Worm (Caenorhabditis elegans) whole organism, L3 larva: ENCODE results near the gene rer-1.

Experiments used
- R02D3.7 ChIP-seq: fragments of 150-350 bp; optimal IDR thresholded peaks from 2 replicates; lab custom pipeline; 2014; ENCODE audit warnings: missing biosample characterization, missing genetic modification characterization
- ZK546.5 ChIP-seq: sonication (generic microtip); optimal IDR thresholded peaks from 2 replicates; lab custom pipeline; 2017; ENCODE audit warnings: missing biosample characterization, missing genetic modification characterization
- aly-2 ChIP-seq: fragments of 150-350 bp; optimal IDR thresholded peaks from 2 replicates; lab custom pipeline; 2014; ENCODE audit warnings: missing biosample characterization, missing genetic modification characterization
- ama-1 ChIP-seq: fragments of 150-350 bp; optimal IDR thresholded peaks from 2 replicates; lab custom pipeline; 2018
- ceh-28 ChIP-seq: fragments of 150-350 bp; optimal IDR thresholded peaks from 2 replicates; lab custom pipeline; 2014; ENCODE audit warnings: missing biosample characterization, missing genetic modification reagents, missing genetic modification characterization
- daf-12 ChIP-seq: fragments of 150-350 bp; optimal IDR thresholded peaks from 2 replicates; lab custom pipeline; 2014; ENCODE audit warnings: missing biosample characterization, missing genetic modification reagents, missing genetic modification characterization
- egl-27 ChIP-seq: sonication (generic microtip); optimal IDR thresholded peaks from 4 replicates; lab custom pipeline; 2017; ENCODE audit warnings: missing biosample characterization, missing genetic modification reagents, missing genetic modification characterization
- egl-5 ChIP-seq: fragments of 150-350 bp; optimal IDR thresholded peaks from 2 replicates; lab custom pipeline; 2017; ENCODE audit warnings: missing biosample characterization, missing genetic modification reagents, missing genetic modification characterization, inconsistent platforms
- elt-1 ChIP-seq: fragments of 150-350 bp; optimal IDR thresholded peaks from 2 replicates; lab custom pipeline; 2014; ENCODE audit warnings: missing biosample characterization, missing genetic modification characterization
- elt-2 ChIP-seq: sonication (generic microtip); optimal IDR thresholded peaks from 2 replicates; lab custom pipeline; 2016; ENCODE audit warnings: missing genetic modification reagents, mild to moderate bottlenecking, missing genetic modification characterization, missing compliant biosample characterization
- elt-3 ChIP-seq, 3 experiments: fragments of 150-350 bp in 1 of 3; sonication (generic microtip) in 2 of 3; optimal IDR thresholded peaks; 2 replicates in 2 of 3; 4 replicates in 1 of 3; lab custom pipeline; 2014 to 2017; ENCODE audit warnings: missing biosample characterization in 3 of 3, missing genetic modification characterization in 3 of 3
- fkh-10 ChIP-seq: sonication (generic microtip); optimal IDR thresholded peaks from 2 replicates; lab custom pipeline; 2017; ENCODE audit warnings: missing biosample characterization, missing genetic modification reagents, missing genetic modification characterization
- fkh-2 ChIP-seq: fragments of 150-350 bp; optimal IDR thresholded peaks from 2 replicates; lab custom pipeline; 2014; ENCODE audit warnings: missing biosample characterization, missing genetic modification reagents, missing genetic modification characterization
- fos-1 ChIP-seq: fragments of 150-350 bp; optimal IDR thresholded peaks from 2 replicates; lab custom pipeline; 2014; ENCODE audit warnings: missing biosample characterization, missing genetic modification characterization
- hmg-11 ChIP-seq: sonication (generic microtip); optimal IDR thresholded peaks from 2 replicates; lab custom pipeline; 2016; ENCODE audit warnings: missing genetic modification characterization, missing compliant biosample characterization
- jun-1 ChIP-seq: fragments of 150-350 bp; optimal IDR thresholded peaks from 2 replicates; lab custom pipeline; 2014; ENCODE audit warnings: missing biosample characterization, missing genetic modification reagents, missing genetic modification characterization
- lin-39 ChIP-seq: fragments of 150-350 bp; optimal IDR thresholded peaks from 2 replicates; lab custom pipeline; 2018; ENCODE audit warnings: missing biosample characterization, missing genetic modification reagents, missing genetic modification characterization
- lsy-12 ChIP-seq: sonication (generic microtip); optimal IDR thresholded peaks from 2 replicates; lab custom pipeline; 2016; ENCODE audit warnings: mild to moderate bottlenecking, missing genetic modification characterization, missing compliant biosample characterization
- mdl-1 ChIP-seq: fragments of 150-350 bp; optimal IDR thresholded peaks from 2 replicates; lab custom pipeline; 2014; ENCODE audit warnings: missing biosample characterization, missing genetic modification characterization
- mml-1 ChIP-seq: fragments of 150-350 bp; sonication (generic microtip); optimal IDR thresholded peaks from 3 replicates; lab custom pipeline; 2014; ENCODE audit warnings: missing biosample characterization, missing genetic modification characterization
- nfya-1 ChIP-seq: sonication (generic microtip); optimal IDR thresholded peaks from 2 replicates; lab custom pipeline; 2017; ENCODE audit warnings: missing genetic modification characterization, mild to moderate bottlenecking, missing compliant biosample characterization, antibody characterized with exemption, moderate library complexity; ENCODE audit not compliant: insufficient read depth
- nhr-11 ChIP-seq: fragments of 150-350 bp; optimal IDR thresholded peaks from 2 replicates; lab custom pipeline; 2014; ENCODE audit warnings: missing biosample characterization, missing genetic modification characterization
- nhr-23 ChIP-seq: fragments of 150-350 bp; optimal IDR thresholded peaks from 2 replicates; lab custom pipeline; 2014; ENCODE audit warnings: missing biosample characterization, missing genetic modification reagents, missing genetic modification characterization
- nhr-237 ChIP-seq: fragments of 150-350 bp; optimal IDR thresholded peaks from 2 replicates; lab custom pipeline; 2014; ENCODE audit warnings: missing biosample characterization, missing genetic modification characterization
- nhr-25 ChIP-seq: sonication (generic microtip); optimal IDR thresholded peaks from 2 replicates; lab custom pipeline; 2017; ENCODE audit warnings: missing biosample characterization, missing genetic modification characterization
- nhr-28 ChIP-seq: fragments of 150-350 bp; optimal IDR thresholded peaks from 2 replicates; lab custom pipeline; 2014; ENCODE audit warnings: missing biosample characterization, missing genetic modification characterization
- nhr-43 ChIP-seq: sonication (generic microtip); optimal IDR thresholded peaks from 2 replicates; lab custom pipeline; 2016; ENCODE audit warnings: mild to moderate bottlenecking, missing genetic modification characterization, missing compliant biosample characterization; ENCODE audit not compliant: poor library complexity, severe bottlenecking
- nhr-67 ChIP-seq: fragments of 150-350 bp; optimal IDR thresholded peaks from 2 replicates; lab custom pipeline; 2014; ENCODE audit warnings: missing biosample characterization, missing genetic modification characterization
- nhr-76 ChIP-seq: fragments of 150-350 bp; sonication (generic microtip); optimal IDR thresholded peaks from 5 replicates; lab custom pipeline; 2014; ENCODE audit warnings: missing biosample characterization, missing genetic modification characterization
- nhr-77 ChIP-seq: fragments of 150-350 bp; optimal IDR thresholded peaks from 2 replicates; lab custom pipeline; 2014; ENCODE audit warnings: missing biosample characterization, missing genetic modification characterization
- pha-4 ChIP-seq: fragments of 150-350 bp; optimal IDR thresholded peaks from 2 replicates; lab custom pipeline; 2014; ENCODE audit warnings: missing biosample characterization, missing genetic modification reagents, missing genetic modification characterization
- pqm-1 ChIP-seq: fragments of 150-350 bp; optimal IDR thresholded peaks from 2 replicates; lab custom pipeline; 2017; ENCODE audit warnings: missing biosample characterization, missing genetic modification characterization, inconsistent platforms
- skn-1 ChIP-seq: fragments of 150-350 bp; optimal IDR thresholded peaks from 2 replicates; lab custom pipeline; 2014; ENCODE audit warnings: missing biosample characterization, missing genetic modification characterization
- tbx-2 ChIP-seq: sonication (generic microtip); optimal IDR thresholded peaks from 2 replicates; lab custom pipeline; 2016; ENCODE audit warnings: mild to moderate bottlenecking, missing genetic modification characterization, missing compliant biosample characterization
- ztf-4 ChIP-seq: fragments of 150-350 bp; optimal IDR thresholded peaks from 2 replicates; lab custom pipeline; 2014; ENCODE audit warnings: missing biosample characterization, missing genetic modification characterization

Gene rer-1

ce11 chrII:8789828-8790558, 21.2 kb upstream of the rer-1 start, which contains the start of gene F07H5.13:
Gene F07H5.13, plus strand, starts transcription at chrII:8790557.
- TF ChIP-seq hmg-11 = no peak
- TF ChIP-seq nhr-237 = no peak
- TF ChIP-seq daf-12 = no peak
- TF ChIP-seq egl-27 = no peak
- TF ChIP-seq elt-3 (tag; optimal IDR thresholded peaks at IDR 0.05; lab: Kevin White, UChicago) = no peak
- peak; percentile 48 for TF ChIP-seq elt-2 (tag; lab: Kevin White, UChicago)
- TF ChIP-seq nhr-77 = peak; percentile 17
- peak; percentile 30 for TF ChIP-seq pha-4
- TF ChIP-seq pqm-1 (tag; lab: Kevin White, UChicago) = no peak
- TF ChIP-seq R02D3.7 (tag; lab: Kevin White, UChicago) = no peak
- no peak for TF ChIP-seq mml-1 (tag; lab: Kevin White, UChicago)
- peak; percentile 17 for TF ChIP-seq nhr-23 (tag; lab: Kevin White, UChicago)
- TF ChIP-seq nhr-11 (tag; lab: Kevin White, UChicago) = no peak
- no peak for TF ChIP-seq fkh-2 (tag; lab: Kevin White, UChicago)
- TF ChIP-seq tbx-2 (tag; lab: Kevin White, UChicago) = peak; percentile 52
- peak; percentile 70 for TF ChIP-seq lsy-12 (tag; lab: Kevin White, UChicago)
- no peak for TF ChIP-seq jun-1 (tag; lab: Kevin White, UChicago)
- peak; percentile 2 for TF ChIP-seq elt-1 (tag; lab: Kevin White, UChicago)
- no peak for TF ChIP-seq egl-5 (tag; lab: Kevin White, UChicago)
- TF ChIP-seq fos-1 (tag; lab: Kevin White, UChicago) = no peak
- TF ChIP-seq fkh-10 (GFP tag; lab: Kevin White, UChicago) = no peak
- TF ChIP-seq nhr-28 = no peak
- peak; percentile 94 for TF ChIP-seq ama-1 (lab: Kevin White, UChicago)
- TF ChIP-seq nhr-25 (tag; lab: Kevin White, UChicago) = peak; percentile 58
- TF ChIP-seq ztf-4 (tag; lab: Kevin White, UChicago) = peak; percentile 71
- peak; percentile 87 for TF ChIP-seq nhr-43
- TF ChIP-seq nhr-67 = no peak

DNA sequence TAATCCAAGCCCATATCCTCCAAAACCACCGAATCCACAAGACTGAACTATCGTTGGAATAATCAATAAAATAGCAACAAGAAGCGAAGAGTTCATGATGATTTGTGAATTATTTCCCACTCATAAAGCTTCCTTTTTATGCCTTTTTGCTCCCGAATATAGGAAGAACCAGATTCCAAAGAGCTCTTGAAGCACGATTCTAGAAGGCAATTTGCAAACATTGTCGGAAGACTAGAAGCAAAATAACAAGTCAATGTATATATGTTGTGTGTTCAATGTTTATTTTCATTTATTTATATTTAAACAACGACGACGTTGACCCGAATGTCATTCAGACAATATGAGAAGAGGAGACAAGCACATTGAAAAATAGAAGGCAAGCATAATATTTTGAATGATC, 18.5 kb upstream of the rer-1 start, which contains the start of gene idpa-2:
TSS of gene idpa-2 (minus strand) at position 101 of the 400 bp plus-strand sequence.
- no peak for TF ChIP-seq skn-1
- TF ChIP-seq daf-12 = no peak
- TF ChIP-seq tbx-2 (tag; lab: Kevin White, UChicago) = no peak
- TF ChIP-seq jun-1 (tag; lab: Kevin White, UChicago) = no peak
- TF ChIP-seq aly-2 (tag; lab: Kevin White, UChicago) = no peak

DNA sequence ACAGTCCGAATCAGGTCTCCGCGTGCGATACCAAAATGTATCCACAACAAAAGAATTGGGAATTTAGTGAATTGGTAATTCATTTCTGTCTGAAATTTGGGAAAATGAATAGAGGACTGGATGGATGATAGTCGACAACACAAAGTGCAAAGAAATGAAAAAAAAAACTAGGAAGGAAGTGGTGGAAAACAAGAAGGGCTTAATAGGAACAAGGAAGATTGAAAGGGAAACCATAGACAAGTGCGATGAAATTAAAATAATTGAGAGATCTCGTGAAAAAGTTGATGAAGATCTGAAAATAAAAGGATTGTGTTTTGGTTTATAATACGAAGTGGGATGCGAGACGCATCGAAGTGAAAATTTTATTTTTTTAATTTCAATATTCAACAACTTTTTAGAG, 17.1 kb upstream of the rer-1 start, which contains the start of gene F07H5.7:
TSS of gene F07H5.7 (minus strand) at position 101 of the 400 bp plus-strand sequence.
- TF ChIP-seq nhr-23 (tag; lab: Kevin White, UChicago) (no peak), ZK546.5 (tag; lab: Kevin White, UChicago) (no peak), fkh-10 (GFP tag; lab: Kevin White, UChicago) (no peak), fos-1 (tag; lab: Kevin White, UChicago) (no peak), pha-4 (no peak), skn-1 (no peak), mdl-1 (tag; lab: Kevin White, UChicago) (no peak), hmg-11 (no peak), nhr-76 (no peak), pqm-1 (tag; lab: Kevin White, UChicago) (no peak), nfya-1 (tag; lab: Kevin White, UChicago) (no peak), lin-39 (tag; lab: Kevin White, UChicago) (no peak)

DNA sequence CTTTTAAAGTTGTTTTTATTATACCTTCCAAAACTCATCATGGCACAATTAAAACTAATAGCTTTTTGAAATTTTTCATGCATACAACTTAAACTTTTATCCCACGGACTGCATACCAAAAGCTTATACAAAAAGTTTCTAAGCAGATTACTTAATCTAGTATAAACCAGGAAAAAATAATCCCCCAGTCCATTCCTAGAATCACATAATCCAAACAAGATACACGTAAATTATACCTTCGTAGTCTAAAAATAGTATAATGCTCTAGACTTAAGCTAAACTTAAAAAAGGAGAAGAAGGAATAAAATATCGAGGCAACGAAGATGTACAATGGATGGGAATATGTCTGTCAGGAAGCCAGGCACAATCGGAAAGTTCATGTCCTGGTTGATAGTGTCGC, 15.9 kb upstream of the rer-1 start:
- TF ChIP-seq nfya-1 (tag; lab: Kevin White, UChicago) = no peak
- TF ChIP-seq fos-1 (tag; lab: Kevin White, UChicago) = no peak
- TF ChIP-seq ceh-28 (tag; lab: Kevin White, UChicago) = no peak
- TF ChIP-seq nhr-67 = no peak
- no peak for TF ChIP-seq fkh-10 (GFP tag; lab: Kevin White, UChicago)
- no peak for TF ChIP-seq mdl-1 (tag; lab: Kevin White, UChicago)
- TF ChIP-seq lsy-12 (tag; lab: Kevin White, UChicago) = no peak
- no peak for TF ChIP-seq nhr-23 (tag; lab: Kevin White, UChicago)
- no peak for TF ChIP-seq hmg-11
